Worm (Caenorhabditis elegans) whole organism, young adult: ENCODE results near the gene C49H3.6.

Experiments
- B0019.2 ChIP-seq: fragments of 200-800 bp; sonication (Bioruptor generic); conservative IDR thresholded peaks from 2 replicates; pipeline ENCODE4 v1.3.6; 2022; ENCODE audit warnings: missing genetic modification reagents, missing genetic modification characterization, missing compliant biosample characterization
- B0336.3 ChIP-seq: fragments of 200-800 bp; sonication (Bioruptor generic); IDR thresholded peaks from 2 replicates; pipeline ENCODE4 v1.3.6; 2022; ENCODE audit warnings: missing genetic modification characterization, missing compliant biosample characterization
- C17E4.6 ChIP-seq: fragments of 200-800 bp; sonication (Bioruptor generic); IDR thresholded peaks from 2 replicates; pipeline ENCODE4 v1.3.6; 2022; ENCODE audit warnings: missing genetic modification reagents, missing genetic modification characterization, missing compliant biosample characterization
- D2030.7 ChIP-seq: fragments of 200-800 bp; sonication (Bioruptor generic); IDR thresholded peaks from 2 replicates; pipeline ENCODE4 v1.3.6; 2022; ENCODE audit warnings: missing genetic modification reagents, missing genetic modification characterization, missing compliant biosample characterization
- F33H1.4 ChIP-seq: fragments of 200-800 bp; sonication (Bioruptor generic); IDR thresholded peaks from 2 replicates; pipeline ENCODE4 v1.3.6; 2022; ENCODE audit warnings: missing genetic modification reagents, missing genetic modification characterization, missing compliant biosample characterization
- F39B2.1 ChIP-seq: fragments of 200-800 bp; sonication (Bioruptor generic); IDR thresholded peaks from 2 replicates; pipeline ENCODE4 v1.3.6; 2022; ENCODE audit warnings: missing genetic modification reagents, missing genetic modification characterization, missing compliant biosample characterization
- F57C9.4 ChIP-seq: sonication (generic microtip); optimal IDR thresholded peaks from 2 replicates; lab custom pipeline; 2017; ENCODE audit warnings: mild to moderate bottlenecking, missing genetic modification characterization, missing compliant biosample characterization
- Y67H2A.10 ChIP-seq: fragments of 200-800 bp; sonication (Bioruptor generic); conservative IDR thresholded peaks from 2 replicates; pipeline ENCODE4 v1.3.6; 2022; ENCODE audit warnings: missing genetic modification reagents, missing genetic modification characterization, missing compliant biosample characterization
- Y95B8A.8 ChIP-seq: fragments of 200-800 bp; sonication (Bioruptor generic); IDR thresholded peaks from 2 replicates; pipeline ENCODE4 v1.3.6; 2022; ENCODE audit warnings: missing genetic modification reagents, missing genetic modification characterization, missing compliant biosample characterization
- ZK185.1 ChIP-seq: sonication (generic microtip); optimal IDR thresholded peaks from 2 replicates; lab custom pipeline; 2016; ENCODE audit warnings: mild to moderate bottlenecking, missing genetic modification characterization, missing compliant biosample characterization; ENCODE audit not compliant: poor library complexity, severe bottlenecking
- aptf-2 ChIP-seq: fragments of 200-800 bp; sonication (Bioruptor generic); conservative IDR thresholded peaks from 2 replicates; pipeline ENCODE4 v1.3.6; 2022; ENCODE audit warnings: missing genetic modification reagents, missing genetic modification characterization, missing compliant biosample characterization
- attf-6 ChIP-seq: fragments of 200-800 bp; sonication (Bioruptor generic); IDR thresholded peaks from 2 replicates; pipeline ENCODE4 v1.3.6; 2022; ENCODE audit warnings: missing genetic modification reagents, missing genetic modification characterization, missing compliant biosample characterization
- bed-1 ChIP-seq: fragments of 200-800 bp; sonication (Bioruptor generic); IDR thresholded peaks from 2 replicates; pipeline ENCODE4 v1.3.6; 2022; ENCODE audit warnings: missing genetic modification reagents, missing genetic modification characterization, missing compliant biosample characterization
- bed-2 ChIP-seq: fragments of 200-800 bp; sonication (Bioruptor generic); IDR thresholded peaks from 2 replicates; pipeline ENCODE4 v1.3.6; 2022; ENCODE audit warnings: missing genetic modification reagents, missing genetic modification characterization, missing compliant biosample characterization
- cebp-2 ChIP-seq: fragments of 200-800 bp; sonication (Bioruptor generic); IDR thresholded peaks from 2 replicates; pipeline ENCODE4 v1.3.6; 2022; ENCODE audit warnings: missing genetic modification characterization, missing compliant biosample characterization
- ceh-79 ChIP-seq: sonication (generic microtip); optimal IDR thresholded peaks from 2 replicates; lab custom pipeline; 2017; ENCODE audit warnings: mild to moderate bottlenecking, missing genetic modification characterization, missing compliant biosample characterization
- chd-7 ChIP-seq: sonication (generic microtip); optimal IDR thresholded peaks from 2 replicates; lab custom pipeline; 2016; ENCODE audit warnings: mild to moderate bottlenecking, missing genetic modification characterization, moderate library complexity, missing compliant biosample characterization
- dox-1 ChIP-seq: fragments of 200-800 bp; sonication (Bioruptor generic); IDR thresholded peaks from 2 replicates; pipeline ENCODE4 v1.3.6; 2022; ENCODE audit warnings: missing genetic modification reagents, missing genetic modification characterization, missing compliant biosample characterization
- dpff-1 ChIP-seq: sonication (generic microtip); optimal IDR thresholded peaks from 2 replicates; lab custom pipeline; 2017; ENCODE audit warnings: mild to moderate bottlenecking, missing genetic modification characterization, missing compliant biosample characterization
- dpl-1 ChIP-seq: fragments of 150-350 bp; optimal IDR thresholded peaks from 2 replicates; lab custom pipeline; 2014; ENCODE audit warnings: missing biosample characterization, missing genetic modification reagents, missing genetic modification characterization
- egl-18 ChIP-seq: fragments of 200-800 bp; sonication (Bioruptor generic); IDR thresholded peaks from 2 replicates; pipeline ENCODE4 v1.3.6; 2022; ENCODE audit warnings: missing genetic modification reagents, missing genetic modification characterization, missing compliant biosample characterization
- egrh-3 ChIP-seq: fragments of 200-800 bp; sonication (Bioruptor generic); IDR thresholded peaks from 2 replicates; pipeline ENCODE4 v1.3.6; 2022; ENCODE audit warnings: missing genetic modification reagents, missing genetic modification characterization, missing compliant biosample characterization
- ets-4 ChIP-seq: fragments of 200-800 bp; sonication (Bioruptor generic); optimal IDR thresholded peaks from 2 replicates; lab custom pipeline; 2018; ENCODE audit warnings: mild to moderate bottlenecking, missing genetic modification characterization, missing compliant biosample characterization
- hlh-26 ChIP-seq: fragments of 200-800 bp; sonication (Bioruptor generic); conservative IDR thresholded peaks from 2 replicates; pipeline ENCODE4 v1.3.6; 2022; ENCODE audit warnings: missing genetic modification reagents, missing genetic modification characterization, missing compliant biosample characterization
- hmg-1.2 ChIP-seq: fragments of 200-800 bp; sonication (Bioruptor generic); IDR thresholded peaks from 2 replicates; pipeline ENCODE4 v1.3.6; 2022; ENCODE audit warnings: missing genetic modification reagents, missing genetic modification characterization, missing compliant biosample characterization
- hmg-20 ChIP-seq: fragments of 200-800 bp; sonication (Bioruptor generic); IDR thresholded peaks from 2 replicates; pipeline ENCODE4 v1.3.6; 2022; ENCODE audit warnings: missing genetic modification reagents, missing genetic modification characterization, missing compliant biosample characterization
- hsf-1 ChIP-seq: fragments of 200-800 bp; sonication (Bioruptor generic); IDR thresholded peaks from 2 replicates; pipeline ENCODE4 v1.3.6; 2022; ENCODE audit warnings: missing genetic modification reagents, missing genetic modification characterization, missing compliant biosample characterization
- let-607 ChIP-seq, 2 experiments: fragments of 200-800 bp in 1 of 2; sonication (Bioruptor generic) in 1 of 2; sonication (generic microtip) in 1 of 2; optimal IDR thresholded peaks; 2 replicates each; lab custom pipeline; 2016 to 2018; ENCODE audit warnings: mild to moderate bottlenecking in 2 of 2, missing compliant biosample characterization in 2 of 2, missing genetic modification characterization in 2 of 2, moderate library complexity in 2 of 2, missing genotype in 1 of 2
- lin-26 ChIP-seq: fragments of 200-800 bp; sonication (Bioruptor generic); IDR thresholded peaks from 2 replicates; pipeline ENCODE4 v1.3.6; 2022; ENCODE audit warnings: missing genetic modification reagents, missing genetic modification characterization, missing compliant biosample characterization
- lin-54 ChIP-seq: fragments of 200-800 bp; sonication (Bioruptor generic); optimal IDR thresholded peaks from 2 replicates; lab custom pipeline; 2018; ENCODE audit warnings: mild to moderate bottlenecking, missing genetic modification characterization, missing compliant biosample characterization
- lsy-27 ChIP-seq: sonication (generic microtip); optimal IDR thresholded peaks from 2 replicates; lab custom pipeline; 2017; ENCODE audit warnings: missing genetic modification characterization, mild to moderate bottlenecking, missing compliant biosample characterization, antibody characterized with exemption, missing genotype, borderline replicate concordance; ENCODE audit not compliant: insufficient read depth
- madf-3 ChIP-seq: fragments of 200-800 bp; sonication (Bioruptor generic); IDR thresholded peaks from 2 replicates; pipeline ENCODE4 v1.3.6; 2022; ENCODE audit warnings: missing genetic modification reagents, missing genetic modification characterization, missing compliant biosample characterization
- madf-6 ChIP-seq: fragments of 200-800 bp; sonication (Bioruptor generic); IDR thresholded peaks from 2 replicates; pipeline ENCODE4 v1.3.6; 2022; ENCODE audit warnings: missing genetic modification reagents, missing genetic modification characterization, missing compliant biosample characterization
- mxl-1 ChIP-seq: sonication (generic microtip); optimal IDR thresholded peaks from 2 replicates; lab custom pipeline; 2016; ENCODE audit warnings: missing genetic modification characterization, missing compliant biosample characterization
- nfyb-1 ChIP-seq: fragments of 200-800 bp; sonication (Bioruptor generic); IDR thresholded peaks from 2 replicates; pipeline ENCODE4 v1.3.6; 2022; ENCODE audit warnings: missing genetic modification reagents, missing genetic modification characterization, missing compliant biosample characterization
- nhr-90 ChIP-seq: sonication (generic microtip); optimal IDR thresholded peaks from 2 replicates; lab custom pipeline; 2016; ENCODE audit warnings: missing genotype, mild to moderate bottlenecking, missing genetic modification characterization, missing compliant biosample characterization
- pbrm-1 ChIP-seq: fragments of 200-800 bp; sonication (Bioruptor generic); IDR thresholded peaks from 2 replicates; pipeline ENCODE4 v1.3.6; 2022; ENCODE audit warnings: missing genetic modification reagents, missing genetic modification characterization, missing compliant biosample characterization
- repo-1 ChIP-seq: sonication (generic microtip); optimal IDR thresholded peaks from 2 replicates; lab custom pipeline; 2017; ENCODE audit warnings: mild to moderate bottlenecking, missing genetic modification characterization, missing compliant biosample characterization
- snpc-3.4 ChIP-seq: sonication (generic microtip); optimal IDR thresholded peaks from 2 replicates; lab custom pipeline; 2017; ENCODE audit warnings: missing genetic modification characterization, mild to moderate bottlenecking, missing compliant biosample characterization, antibody characterized with exemption, moderate library complexity, missing genotype, missing genetic modification reagents
- snpc-4 ChIP-seq, 5 experiments: fragments of 150-350 bp in 1 of 5; sonication (generic microtip) in 4 of 5; optimal IDR thresholded peaks; 2 replicates each; lab custom pipeline; 2014 to 2018; ENCODE audit warnings: missing genetic modification characterization in 5 of 5, missing biosample characterization in 3 of 5, antibody characterized with exemption in 2 of 5, mild to moderate bottlenecking in 2 of 5, missing compliant biosample characterization in 2 of 5, missing genotype in 2 of 5, moderate library complexity in 2 of 5, missing genetic modification reagents in 1 of 5
- somi-1 ChIP-seq: fragments of 200-800 bp; sonication (Bioruptor generic); optimal IDR thresholded peaks from 2 replicates; lab custom pipeline; 2018; ENCODE audit warnings: mild to moderate bottlenecking, missing genetic modification characterization, missing compliant biosample characterization
- sptf-2 ChIP-seq: fragments of 200-800 bp; sonication (Bioruptor generic); optimal IDR thresholded peaks from 2 replicates; lab custom pipeline; 2018; ENCODE audit warnings: mild to moderate bottlenecking, missing genetic modification characterization, missing compliant biosample characterization
- zfh-2 ChIP-seq: fragments of 200-800 bp; sonication (Bioruptor generic); conservative IDR thresholded peaks from 2 replicates; pipeline ENCODE4 v1.3.6; 2022; ENCODE audit warnings: missing genetic modification reagents, missing genetic modification characterization, missing compliant biosample characterization
- ztf-22 ChIP-seq: fragments of 200-800 bp; sonication (Bioruptor generic); optimal IDR thresholded peaks from 2 replicates; lab custom pipeline; 2018; ENCODE audit warnings: mild to moderate bottlenecking, missing genetic modification characterization, moderate library complexity, missing compliant biosample characterization

The C49H3.6 gene

DNA sequence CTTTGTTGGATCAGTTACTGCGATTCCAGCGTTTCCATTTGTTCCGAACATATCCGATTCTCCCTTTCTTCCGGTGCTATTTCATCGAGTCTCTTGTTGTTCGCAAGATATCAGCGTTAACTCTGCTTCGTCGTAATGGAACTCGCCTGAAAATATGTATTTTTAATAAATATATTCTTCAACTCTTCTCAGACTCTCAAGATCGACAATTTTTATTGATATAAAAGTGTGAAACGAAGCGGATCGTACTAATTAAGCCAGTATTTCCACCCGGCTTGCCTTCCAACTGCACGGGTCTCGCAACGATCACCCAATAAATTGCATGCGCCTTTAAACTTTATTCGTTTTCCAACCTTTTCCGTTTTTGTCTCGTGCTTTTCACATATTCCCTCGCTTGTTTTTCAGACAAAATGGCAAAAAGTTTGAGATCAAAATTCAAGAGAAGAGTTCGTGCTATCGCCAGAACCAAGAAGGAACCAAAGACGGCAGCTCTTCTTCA is 20.5 kb downstream of the C49H3.6 start, which contains the start of the genes xpo-3 and C49H3.3 (continued):
- no peak for TF ChIP-seq bed-2 (GFP tag; lab: Robert Waterston, UW)
- TF ChIP-seq sptf-2: no peak

DNA sequence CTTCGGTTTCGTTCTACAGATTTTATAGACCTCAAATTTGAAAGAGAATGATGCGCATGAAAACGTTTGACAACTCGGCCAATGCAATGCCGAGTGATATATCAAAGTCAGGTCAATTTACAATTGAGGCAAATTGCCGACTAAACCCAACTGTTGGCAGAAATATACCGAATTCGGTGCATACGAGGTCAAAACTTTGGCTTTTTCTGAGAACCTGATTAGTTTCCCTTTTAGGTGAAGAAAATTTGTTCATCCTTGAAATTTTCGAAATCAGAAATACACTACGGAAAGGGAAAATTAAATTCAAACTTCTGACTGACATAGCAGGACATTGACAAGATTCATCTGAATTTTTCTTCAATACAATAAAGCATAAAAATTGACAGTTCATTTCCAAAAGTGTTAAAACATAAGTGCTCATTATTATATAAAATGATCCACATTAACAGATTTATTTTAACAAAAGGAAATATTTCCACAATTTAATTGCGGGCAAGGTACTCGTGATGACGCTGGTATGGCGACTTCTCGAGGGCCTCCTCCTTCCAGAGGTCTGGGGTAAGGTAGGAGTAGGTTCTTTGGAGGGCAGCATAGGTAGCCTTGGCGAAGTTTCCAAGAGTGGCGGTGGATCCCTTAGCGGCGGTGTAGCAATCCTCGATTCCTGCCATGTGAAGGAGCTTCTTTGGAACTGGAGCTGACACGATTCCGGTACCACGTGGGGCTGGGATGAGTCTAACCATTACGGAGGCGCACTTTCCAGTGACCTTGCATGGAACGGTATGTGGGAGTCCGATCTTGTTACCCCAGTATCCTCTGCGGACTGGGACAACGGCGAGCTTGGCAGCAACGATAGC is 21.7 kb downstream of the C49H3.6 start:
- no peak for TF ChIP-seq ZK185.1 (tag; lab: Kevin White, UChicago)
- TF ChIP-seq snpc-4 (GFP tag; optimal IDR thresholded peaks at IDR 0.05; lab: Kevin White, UChicago): peak; percentile 40
- TF ChIP-seq snpc-4 (tag; optimal IDR thresholded peaks at IDR 0.05; lab: Kevin White, UChicago): peak in 2 of 4 experiments; percentile 32 to 43
- TF ChIP-seq snpc-3.4: peak; percentile 59
- no peak for TF ChIP-seq bed-1 (GFP tag; lab: Robert Waterston, UW)
- TF ChIP-seq hmg-20 (GFP tag; lab: Robert Waterston, UW): no peak
- peak; percentile 45 for TF ChIP-seq F33H1.4
- peak; percentile 57; the same call in 1 of the 2 replicates for TF ChIP-seq attf-6
- no peak for TF ChIP-seq somi-1 (GFP tag; lab: Kevin White, UChicago)
- TF ChIP-seq lsy-27 (tag; lab: Kevin White, UChicago): no peak
- no peak for TF ChIP-seq Y67H2A.10
- TF ChIP-seq ztf-22 (GFP tag; lab: Kevin White, UChicago): no peak
- TF ChIP-seq B0019.2: no peak
- TF ChIP-seq mxl-1 (tag; lab: Kevin White, UChicago): no peak
- TF ChIP-seq B0336.3 (GFP tag; lab: Robert Waterston, UW): peak; percentile 80
- TF ChIP-seq zfh-2: peak; percentile 52
- TF ChIP-seq dpl-1 (GFP tag; lab: Kevin White, UChicago): no peak
- TF ChIP-seq nhr-90 (tag; lab: Kevin White, UChicago): no peak
- TF ChIP-seq chd-7 (tag; lab: Kevin White, UChicago): no peak
- TF ChIP-seq hsf-1 (GFP tag; lab: Robert Waterston, UW): peak; percentile 64
- peak; percentile 69 for TF ChIP-seq lin-54 (GFP tag; lab: Kevin White, UChicago)
- no peak for TF ChIP-seq bed-2 (GFP tag; lab: Robert Waterston, UW)
- TF ChIP-seq dox-1 (GFP tag; lab: Robert Waterston, UW): no peak
- peak; percentile 24; the same call in 1 of the 2 replicates for TF ChIP-seq madf-3 (GFP tag; lab: Robert Waterston, UW)
- peak; percentile 29; the same call in 1 of the 2 replicates for TF ChIP-seq hmg-1.2 (GFP tag; lab: Robert Waterston, UW)
- TF ChIP-seq pbrm-1 (GFP tag; lab: Robert Waterston, UW): no peak
- TF ChIP-seq ets-4 (GFP tag; lab: Kevin White, UChicago): peak; percentile 12
- no peak for TF ChIP-seq hlh-26
- TF ChIP-seq egrh-3: no peak
- no peak for TF ChIP-seq lin-26 (GFP tag; lab: Robert Waterston, UW)
- TF ChIP-seq cebp-2 (GFP tag; lab: Robert Waterston, UW): 0 out of 2 replicates have a peak, but pooled peaks have one; percentile 81
- no peak for TF ChIP-seq ceh-79
- peak; percentile 15 for TF ChIP-seq D2030.7 (GFP tag; lab: Robert Waterston, UW)
- no peak for TF ChIP-seq F57C9.4 (tag; lab: Kevin White, UChicago)
- TF ChIP-seq dpff-1: no peak
- peak; percentile 64 for TF ChIP-seq repo-1
- no peak for TF ChIP-seq Y95B8A.8 (GFP tag; lab: Robert Waterston, UW)
- no peak for TF ChIP-seq egl-18 (GFP tag; lab: Robert Waterston, UW)
- no peak for TF ChIP-seq let-607 (tag; optimal IDR thresholded peaks at IDR 0.05; lab: Kevin White, UChicago)
- no peak for TF ChIP-seq C17E4.6 (GFP tag; lab: Robert Waterston, UW)
- no peak for TF ChIP-seq nfyb-1
- no peak for TF ChIP-seq aptf-2 (GFP tag; lab: Robert Waterston, UW)
- no peak for TF ChIP-seq F39B2.1 (GFP tag; lab: Robert Waterston, UW)
- TF ChIP-seq madf-6: peak; percentile 62
